Worm (Caenorhabditis elegans) whole organism, L2 larva: ENCODE results near the gene rfc-3.

Experiments
- ZK546.5 ChIP-seq: sonication (generic microtip); optimal IDR thresholded peaks from 2 replicates; lab custom pipeline; 2017; ENCODE audit warnings: missing biosample characterization, missing genetic modification characterization
- aly-2 ChIP-seq: fragments of 150-350 bp; optimal IDR thresholded peaks from 2 replicates; lab custom pipeline; 2014; ENCODE audit warnings: missing biosample characterization, missing genetic modification characterization

- TF ChIP-seq ZK546.5 (no peak), aly-2 (tag; lab: Kevin White, UChicago) (no peak)
These were observed 17.4 kb downstream of the rfc-3 start, which contains the start of gene best-2 for ce11 chrIV:13112982-13113381.
